Worm (Caenorhabditis elegans) whole organism, dauer: ENCODE data around the gene mcm-2.

Experiments
- unc-62 ChIP-seq: sonication (generic microtip); optimal IDR thresholded peaks from 2 replicates; lab custom pipeline; 2017; ENCODE audit warnings: missing biosample characterization, missing genetic modification reagents, missing genetic modification characterization

Gene mcm-2

ce11 chrII:12006575-12007098, at the start of gene mcm-2:
Gene mcm-2, minus strand, starts transcription at chrII:12006625.
- no peak for TF ChIP-seq unc-62 (GFP tag; lab: Kevin White, UChicago)

ce11 chrII:12055408-12056140, 49.1 kb upstream of the mcm-2 start:
- no peak for TF ChIP-seq unc-62 (GFP tag; lab: Kevin White, UChicago)

ce11 chrII:12054558-12054957, 48.1 kb upstream of the mcm-2 start:
- no peak for TF ChIP-seq unc-62 (GFP tag; lab: Kevin White, UChicago)

- no peak for TF ChIP-seq unc-62 (GFP tag; lab: Kevin White, UChicago)
Measured at ce11 chrII:12054150-12054549, 47.7 kb upstream of the mcm-2 start.

ce11 chrII:12053486-12053885, 47.1 kb upstream of the mcm-2 start:
- no peak for TF ChIP-seq unc-62 (GFP tag; lab: Kevin White, UChicago)

- TF ChIP-seq unc-62 (GFP tag; lab: Kevin White, UChicago), result no peak
Measured at ce11 chrII:12052924-12053323, 46.5 kb upstream of the mcm-2 start.

ce11 chrII:12052136-12052535, 45.7 kb upstream of the mcm-2 start:
- no peak for TF ChIP-seq unc-62 (GFP tag; lab: Kevin White, UChicago)

- no peak for TF ChIP-seq unc-62 (GFP tag; lab: Kevin White, UChicago)
Measured at ce11 chrII:12051601-12052000, 45.2 kb upstream of the mcm-2 start.

- TF ChIP-seq unc-62 (GFP tag; lab: Kevin White, UChicago), result no peak
Measured at ce11 chrII:12050607-12051006, 44.2 kb upstream of the mcm-2 start.

- TF ChIP-seq unc-62 (GFP tag; lab: Kevin White, UChicago), result no peak
Measured at ce11 chrII:12049281-12049680, 42.9 kb upstream of the mcm-2 start, which contains the start of gene nadk-2. Gene nadk-2, plus strand, starts transcription at chrII:12049581.

ce11 chrII:12042108-12042960, 35.9 kb upstream of the mcm-2 start, which contains the start of gene ippk-1:
Gene ippk-1, plus strand, starts transcription at chrII:12042910.
- no peak for TF ChIP-seq unc-62 (GFP tag; lab: Kevin White, UChicago)

ce11 chrII:12041116-12041515, 34.7 kb upstream of the mcm-2 start:
- TF ChIP-seq unc-62 (GFP tag; lab: Kevin White, UChicago), result no peak

ce11 chrII:12040167-12040566, 33.7 kb upstream of the mcm-2 start:
- TF ChIP-seq unc-62 (GFP tag; lab: Kevin White, UChicago), result no peak

- no peak for TF ChIP-seq unc-62 (GFP tag; lab: Kevin White, UChicago)
Measured at ce11 chrII:12039039-12039438, 32.6 kb upstream of the mcm-2 start, which contains the start of gene tpi-1. Gene tpi-1, minus strand, starts transcription at chrII:12039139.

- TF ChIP-seq unc-62 (GFP tag; lab: Kevin White, UChicago), result no peak
Measured at ce11 chrII:12036516-12036915, 30.1 kb upstream of the mcm-2 start, which contains the start of gene cyn-16. Gene cyn-16, minus strand, starts transcription at chrII:12036742.

ce11 chrII:12036075-12036474, 29.6 kb upstream of the mcm-2 start:
- TF ChIP-seq unc-62 (GFP tag; lab: Kevin White, UChicago), result no peak
